Worm (Caenorhabditis elegans) whole organism, L1 larva: ENCODE data around the gene C18F10.7.

Experiments used
- C16A3.4 ChIP-seq: fragments of 150-350 bp; optimal IDR thresholded peaks from 2 replicates; lab custom pipeline; 2014; ENCODE audit warnings: missing biosample characterization, missing genetic modification characterization
- F16B12.6 ChIP-seq: fragments of 150-350 bp; optimal IDR thresholded peaks from 2 replicates; lab custom pipeline; 2014; ENCODE audit warnings: missing biosample characterization, missing genetic modification characterization
- Y116A8C.19 ChIP-seq: sonication (generic microtip); optimal IDR thresholded peaks from 2 replicates; lab custom pipeline; 2016; ENCODE audit warnings: missing compliant biosample characterization, missing genetic modification characterization, borderline replicate concordance
- alr-1 ChIP-seq: fragments of 200-800 bp; sonication (Bioruptor generic); optimal IDR thresholded peaks from 2 replicates; lab custom pipeline; 2018; ENCODE audit warnings: borderline replicate concordance, mild to moderate bottlenecking, missing genetic modification characterization, missing compliant biosample characterization
- aly-2 ChIP-seq: fragments of 150-350 bp; optimal IDR thresholded peaks from 2 replicates; lab custom pipeline; 2014; ENCODE audit warnings: missing biosample characterization, missing genetic modification characterization
- blmp-1 ChIP-seq: fragments of 150-350 bp; optimal IDR thresholded peaks from 2 replicates; lab custom pipeline; 2014; ENCODE audit warnings: missing biosample characterization, missing genetic modification characterization
- ceh-88 ChIP-seq: fragments of 200-800 bp; sonication (Bioruptor generic); IDR thresholded peaks from 2 replicates; pipeline ENCODE4 v1.3.6; 2022; ENCODE audit warnings: missing genetic modification characterization, missing compliant biosample characterization
- ceh-90 ChIP-seq: sonication (generic microtip); optimal IDR thresholded peaks from 2 replicates; lab custom pipeline; 2016; ENCODE audit warnings: missing genetic modification characterization, missing compliant biosample characterization
- dpl-1 ChIP-seq, 3 experiments: fragments of 150-350 bp in 2 of 3; sonication (generic microtip) in 1 of 3; optimal IDR thresholded peaks; 2 replicates each; lab custom pipeline; 2014 to 2017; ENCODE audit warnings: missing biosample characterization in 3 of 3, missing genetic modification characterization in 3 of 3, missing genetic modification reagents in 3 of 3
- efl-1 ChIP-seq, 4 experiments: fragments of 150-350 bp; optimal IDR thresholded peaks in 3 of 4; peaks in 1 of 4; 1 replicate in 1 of 4; 2 replicates in 3 of 4; lab custom pipeline; 2014; ENCODE audit warnings: missing biosample characterization in 2 of 4, missing genetic modification characterization in 2 of 4, missing genetic modification reagents in 2 of 4
- efl-3 ChIP-seq: fragments of 200-800 bp; sonication (Bioruptor generic); optimal IDR thresholded peaks from 2 replicates; lab custom pipeline; 2018; ENCODE audit warnings: mild to moderate bottlenecking, missing genetic modification characterization, missing compliant biosample characterization
- elt-2 ChIP-seq: sonication (generic microtip); optimal IDR thresholded peaks from 2 replicates; lab custom pipeline; 2016; ENCODE audit warnings: missing genetic modification characterization, mild to moderate bottlenecking, inconsistent platforms, missing compliant biosample characterization, missing genetic modification reagents
- ets-5 ChIP-seq: fragments of 200-800 bp; sonication (Bioruptor generic); IDR thresholded peaks from 2 replicates; pipeline ENCODE4 v1.3.6; 2022; ENCODE audit warnings: missing genetic modification characterization, missing compliant biosample characterization
- fkh-10 ChIP-seq: sonication (generic microtip); optimal IDR thresholded peaks from 2 replicates; lab custom pipeline; 2017; ENCODE audit warnings: missing biosample characterization, missing genetic modification reagents, missing genetic modification characterization
- fkh-8 ChIP-seq: sonication (generic microtip); optimal IDR thresholded peaks from 2 replicates; lab custom pipeline; 2016; ENCODE audit warnings: mild to moderate bottlenecking, missing genetic modification characterization, missing compliant biosample characterization
- hlh-17 ChIP-seq: fragments of 200-800 bp; sonication (Bioruptor generic); optimal IDR thresholded peaks from 2 replicates; lab custom pipeline; 2018; ENCODE audit warnings: missing genetic modification characterization, mild to moderate bottlenecking, missing compliant biosample characterization, moderate library complexity, borderline replicate concordance
- hpl-2 ChIP-seq: fragments of 150-350 bp; optimal IDR thresholded peaks from 2 replicates; lab custom pipeline; 2014; ENCODE audit warnings: missing biosample characterization, missing genetic modification reagents, missing genetic modification characterization
- irx-1 ChIP-seq: sonication (generic microtip); optimal IDR thresholded peaks from 2 replicates; lab custom pipeline; 2016; ENCODE audit warnings: missing genetic modification characterization, missing compliant biosample characterization
- isw-1 ChIP-seq: fragments of 200-800 bp; sonication (Bioruptor generic); IDR thresholded peaks from 2 replicates; pipeline ENCODE4 v1.3.6; 2022; ENCODE audit warnings: missing genetic modification characterization, missing compliant biosample characterization
- jun-1 ChIP-seq: fragments of 150-350 bp; optimal IDR thresholded peaks from 2 replicates; lab custom pipeline; 2014; ENCODE audit warnings: missing biosample characterization, missing genetic modification reagents, missing genetic modification characterization
- lin-13 ChIP-seq: fragments of 150-350 bp; optimal IDR thresholded peaks from 2 replicates; lab custom pipeline; 2014; ENCODE audit warnings: missing biosample characterization, missing genetic modification reagents, missing genetic modification characterization
- lin-39 ChIP-seq: fragments of 150-350 bp; optimal IDR thresholded peaks from 2 replicates; lab custom pipeline; 2014; ENCODE audit warnings: missing biosample characterization, missing genetic modification reagents, missing genetic modification characterization
- mdl-1 ChIP-seq, 2 experiments: fragments of 150-350 bp; optimal IDR thresholded peaks; 2 replicates each; lab custom pipeline; 2014 to 2017; ENCODE audit warnings: missing biosample characterization in 2 of 2, missing genetic modification characterization in 2 of 2, inconsistent platforms in 1 of 2
- mep-1 ChIP-seq: fragments of 150-350 bp; optimal IDR thresholded peaks from 2 replicates; lab custom pipeline; 2014; ENCODE audit warnings: missing biosample characterization, missing genetic modification characterization
- nhr-11 ChIP-seq: fragments of 150-350 bp; optimal IDR thresholded peaks from 2 replicates; lab custom pipeline; 2014; ENCODE audit warnings: missing biosample characterization, missing genetic modification characterization
- nhr-12 ChIP-seq: sonication (generic microtip); optimal IDR thresholded peaks from 2 replicates; lab custom pipeline; 2017; ENCODE audit warnings: missing biosample characterization, missing genetic modification characterization
- nhr-19 ChIP-seq: fragments of 200-800 bp; sonication (Bioruptor generic); conservative IDR thresholded peaks from 2 replicates; pipeline ENCODE4 v1.3.6; 2022; ENCODE audit warnings: missing genetic modification characterization, missing compliant biosample characterization
- nhr-77 ChIP-seq: fragments of 150-350 bp; optimal IDR thresholded peaks from 2 replicates; lab custom pipeline; 2014; ENCODE audit warnings: missing biosample characterization, missing genetic modification characterization
- nhr-84 ChIP-seq: sonication (generic microtip); optimal IDR thresholded peaks from 2 replicates; lab custom pipeline; 2017; ENCODE audit warnings: missing biosample characterization, missing genetic modification characterization
- nhr-85 ChIP-seq: sonication (generic microtip); peaks from one replicate; lab custom pipeline; 2016; ENCODE audit warnings: missing genetic modification characterization, inconsistent platforms, missing compliant biosample characterization
- nhr-90 ChIP-seq: sonication (generic microtip); optimal IDR thresholded peaks from 2 replicates; lab custom pipeline; 2016; ENCODE audit warnings: mild to moderate bottlenecking, missing genetic modification characterization, missing compliant biosample characterization; ENCODE audit not compliant: poor library complexity
- pag-3 ChIP-seq: sonication (generic microtip); optimal IDR thresholded peaks from 2 replicates; lab custom pipeline; 2017; ENCODE audit warnings: missing genetic modification characterization, mild to moderate bottlenecking, missing compliant biosample characterization, antibody characterized with exemption, borderline replicate concordance; ENCODE audit not compliant: insufficient read depth
- tlp-1 ChIP-seq: fragments of 150-350 bp; optimal IDR thresholded peaks from 2 replicates; lab custom pipeline; 2014; ENCODE audit warnings: missing biosample characterization, missing genetic modification characterization
- unc-30 ChIP-seq: sonication (generic microtip); optimal IDR thresholded peaks from 2 replicates; lab custom pipeline; 2017; ENCODE audit warnings: missing biosample characterization, missing genetic modification characterization
- unc-62 ChIP-seq: fragments of 150-350 bp; optimal IDR thresholded peaks from 2 replicates; lab custom pipeline; 2014; ENCODE audit warnings: missing biosample characterization, missing genetic modification reagents, missing genetic modification characterization
- unc-86 ChIP-seq: sonication (generic microtip); optimal IDR thresholded peaks from 2 replicates; lab custom pipeline; 2016; ENCODE audit warnings: missing genetic modification characterization, missing compliant biosample characterization
- unc-98 ChIP-seq: fragments of 200-800 bp; sonication (Bioruptor generic); IDR thresholded peaks from 2 replicates; pipeline ENCODE4 v1.3.6; 2022; ENCODE audit warnings: missing genetic modification characterization, missing compliant biosample characterization
- ztf-4 ChIP-seq: fragments of 150-350 bp; optimal IDR thresholded peaks from 2 replicates; lab custom pipeline; 2014; ENCODE audit warnings: missing biosample characterization, missing genetic modification characterization

Gene C18F10.7

ce11 chrIII:6270277-6270676, 7.9 kb downstream of the C18F10.7 start, which contains the start of gene srg-3:
Gene srg-3, minus strand, starts transcription at chrIII:6270377.
- TF ChIP-seq mep-1 (tag; lab: Kevin White, UChicago) (no peak), nhr-11 (tag; lab: Kevin White, UChicago) (no peak), blmp-1 (no peak), isw-1 (no peak), alr-1 (tag; lab: Kevin White, UChicago) (no peak), nhr-19 (no peak), unc-86 (tag; lab: Kevin White, UChicago) (no peak), unc-98 (GFP tag; lab: Robert Waterston, UW) (no peak), dpl-1 (GFP tag; optimal IDR thresholded peaks at IDR 0.05; lab: Kevin White, UChicago) (no peak), Y116A8C.19 (tag; lab: Kevin White, UChicago) (no peak), efl-1 (optimal IDR thresholded peaks at IDR 0.05; lab: Kevin White, UChicago) (no peak), efl-1 (GFP tag; optimal IDR thresholded peaks at IDR 0.05 in 1 of 2; lab: Kevin White, UChicago) (no peak), tlp-1 (tag; lab: Kevin White, UChicago) (no peak), fkh-8 (tag; lab: Kevin White, UChicago) (no peak), lin-39 (tag; lab: Kevin White, UChicago) (no peak), mdl-1 (tag; optimal IDR thresholded peaks at IDR 0.05; lab: Kevin White, UChicago) (no peak), pag-3 (tag; lab: Kevin White, UChicago) (no peak), jun-1 (tag; lab: Kevin White, UChicago) (no peak), unc-30 (no peak)

ce11 chrIII:6268061-6268460, 10.1 kb downstream of the C18F10.7 start, which contains the start of gene srg-7:
Gene srg-7, minus strand, starts transcription at chrIII:6268161.
- TF ChIP-seq unc-62 (GFP tag; lab: Kevin White, UChicago) (no peak), aly-2 (tag; lab: Kevin White, UChicago) (no peak), isw-1 (no peak), ztf-4 (tag; lab: Kevin White, UChicago) (no peak), nhr-77 (tag; lab: Kevin White, UChicago) (no peak), alr-1 (tag; lab: Kevin White, UChicago) (no peak), Y116A8C.19 (tag; lab: Kevin White, UChicago) (no peak), hpl-2 (GFP tag; lab: Kevin White, UChicago) (no peak), unc-98 (GFP tag; lab: Robert Waterston, UW) (no peak), unc-30 (no peak), mdl-1 (tag; optimal IDR thresholded peaks at IDR 0.05; lab: Kevin White, UChicago) (no peak), nhr-84 (tag; lab: Kevin White, UChicago) (no peak), lin-13 (GFP tag; lab: Kevin White, UChicago) (no peak), mep-1 (tag; lab: Kevin White, UChicago) (no peak), ets-5 (no peak), fkh-10 (no peak)

- TF ChIP-seq C16A3.4: no peak
- no peak for TF ChIP-seq nhr-11 (tag; lab: Kevin White, UChicago)
- TF ChIP-seq nhr-85: no peak
- no peak for TF ChIP-seq hlh-17 (GFP tag; lab: Kevin White, UChicago)
- no peak for TF ChIP-seq dpl-1 (GFP tag; optimal IDR thresholded peaks at IDR 0.05; lab: Kevin White, UChicago)
- TF ChIP-seq irx-1 (tag; lab: Kevin White, UChicago): no peak
- TF ChIP-seq efl-1 (optimal IDR thresholded peaks at IDR 0.05; lab: Kevin White, UChicago): no peak
- no peak for TF ChIP-seq efl-1 (GFP tag; optimal IDR thresholded peaks at IDR 0.05 in 1 of 2; lab: Kevin White, UChicago)
- TF ChIP-seq blmp-1: no peak
- no peak for TF ChIP-seq ceh-90 (tag; lab: Kevin White, UChicago)
- TF ChIP-seq nhr-12 (tag; lab: Kevin White, UChicago): no peak
- TF ChIP-seq alr-1 (tag; lab: Kevin White, UChicago): no peak
- TF ChIP-seq elt-2 (tag; lab: Kevin White, UChicago): no peak
- no peak for TF ChIP-seq nhr-90 (tag; lab: Kevin White, UChicago)
- TF ChIP-seq F16B12.6: no peak
- no peak for TF ChIP-seq efl-3
- TF ChIP-seq ceh-88 (GFP tag; lab: Robert Waterston, UW): no peak
These were observed 12.2 kb downstream of the C18F10.7 start, which contains the start of gene srg-6 for ce11 chrIII:6265911-6266310. Gene srg-6, minus strand, starts transcription at chrIII:6266011.
